Worm (Caenorhabditis elegans) whole organism, young adult: ENCODE measurements around the gene nphp-4.

Experiments
- B0261.1 ChIP-seq: sonication (generic microtip); optimal IDR thresholded peaks from 2 replicates; lab custom pipeline; 2016; ENCODE audit warnings: mild to moderate bottlenecking, missing genetic modification characterization, moderate library complexity, missing compliant biosample characterization
- D2030.7 ChIP-seq: fragments of 200-800 bp; sonication (Bioruptor generic); IDR thresholded peaks from 2 replicates; pipeline ENCODE4 v1.3.6; 2022; ENCODE audit warnings: missing genetic modification reagents, missing genetic modification characterization, missing compliant biosample characterization
- F33H1.4 ChIP-seq: fragments of 200-800 bp; sonication (Bioruptor generic); IDR thresholded peaks from 2 replicates; pipeline ENCODE4 v1.3.6; 2022; ENCODE audit warnings: missing genetic modification reagents, missing genetic modification characterization, missing compliant biosample characterization
- F39B2.1 ChIP-seq: fragments of 200-800 bp; sonication (Bioruptor generic); IDR thresholded peaks from 2 replicates; pipeline ENCODE4 v1.3.6; 2022; ENCODE audit warnings: missing genetic modification reagents, missing genetic modification characterization, missing compliant biosample characterization
- F49E8.2 ChIP-seq: sonication (generic microtip); optimal IDR thresholded peaks from 3 replicates; lab custom pipeline; 2017; ENCODE audit warnings: missing genetic modification characterization, mild to moderate bottlenecking, missing compliant biosample characterization, antibody characterized with exemption, moderate library complexity; ENCODE audit not compliant: insufficient read depth
- Y79H2A.3 ChIP-seq: fragments of 200-800 bp; sonication (Bioruptor generic); conservative IDR thresholded peaks from 2 replicates; pipeline ENCODE4 v1.3.6; 2022; ENCODE audit warnings: missing genetic modification reagents, missing genetic modification characterization, missing compliant biosample characterization
- ZK185.1 ChIP-seq: sonication (generic microtip); optimal IDR thresholded peaks from 2 replicates; lab custom pipeline; 2016; ENCODE audit warnings: mild to moderate bottlenecking, missing genetic modification characterization, missing compliant biosample characterization; ENCODE audit not compliant: poor library complexity, severe bottlenecking
- aptf-2 ChIP-seq: fragments of 200-800 bp; sonication (Bioruptor generic); conservative IDR thresholded peaks from 2 replicates; pipeline ENCODE4 v1.3.6; 2022; ENCODE audit warnings: missing genetic modification reagents, missing genetic modification characterization, missing compliant biosample characterization
- aptf-3 ChIP-seq: fragments of 200-800 bp; sonication (Bioruptor generic); IDR thresholded peaks from 2 replicates; pipeline ENCODE4 v1.3.6; 2022; ENCODE audit warnings: missing genetic modification characterization, missing compliant biosample characterization
- cebp-1 ChIP-seq, 2 experiments: fragments of 200-800 bp in 1 of 2; sonication (Bioruptor generic) in 1 of 2; sonication (generic microtip) in 1 of 2; IDR thresholded peaks in 1 of 2; optimal IDR thresholded peaks in 1 of 2; 2 replicates each; pipeline versions ENCODE4 v1.3.6 to Lab custom; 2017 to 2022; ENCODE audit warnings: missing compliant biosample characterization in 2 of 2, missing genetic modification characterization in 2 of 2, mild to moderate bottlenecking in 1 of 2, missing genetic modification reagents in 1 of 2, moderate library complexity in 1 of 2
- cebp-2 ChIP-seq: fragments of 200-800 bp; sonication (Bioruptor generic); IDR thresholded peaks from 2 replicates; pipeline ENCODE4 v1.3.6; 2022; ENCODE audit warnings: missing genetic modification characterization, missing compliant biosample characterization
- ceh-58 ChIP-seq: fragments of 200-800 bp; sonication (Bioruptor generic); IDR thresholded peaks from 2 replicates; pipeline ENCODE4 v1.3.6; 2022; ENCODE audit warnings: missing genetic modification characterization, missing compliant biosample characterization
- dpff-1 ChIP-seq: sonication (generic microtip); optimal IDR thresholded peaks from 2 replicates; lab custom pipeline; 2017; ENCODE audit warnings: mild to moderate bottlenecking, missing genetic modification characterization, missing compliant biosample characterization
- efl-1 ChIP-seq: fragments of 150-350 bp; optimal IDR thresholded peaks from 2 replicates; lab custom pipeline; 2014; ENCODE audit warnings: missing biosample characterization, missing genetic modification reagents, missing genetic modification characterization
- egrh-3 ChIP-seq: fragments of 200-800 bp; sonication (Bioruptor generic); IDR thresholded peaks from 2 replicates; pipeline ENCODE4 v1.3.6; 2022; ENCODE audit warnings: missing genetic modification reagents, missing genetic modification characterization, missing compliant biosample characterization
- ets-4 ChIP-seq: fragments of 200-800 bp; sonication (Bioruptor generic); optimal IDR thresholded peaks from 2 replicates; lab custom pipeline; 2018; ENCODE audit warnings: mild to moderate bottlenecking, missing genetic modification characterization, missing compliant biosample characterization
- him-1 ChIP-seq: sonication (generic microtip); optimal IDR thresholded peaks from 2 replicates; lab custom pipeline; 2016; ENCODE audit warnings: missing genotype, missing genetic modification reagents, missing genetic modification characterization, missing compliant biosample characterization
- hmg-1.2 ChIP-seq: fragments of 200-800 bp; sonication (Bioruptor generic); IDR thresholded peaks from 2 replicates; pipeline ENCODE4 v1.3.6; 2022; ENCODE audit warnings: missing genetic modification reagents, missing genetic modification characterization, missing compliant biosample characterization
- hrde-1 ChIP-seq: sonication (generic microtip); optimal IDR thresholded peaks from 2 replicates; lab custom pipeline; 2016; ENCODE audit warnings: missing genetic modification characterization, mild to moderate bottlenecking, missing compliant biosample characterization, moderate library complexity, missing genotype, missing genetic modification reagents, borderline replicate concordance
- hsf-1 ChIP-seq: fragments of 200-800 bp; sonication (Bioruptor generic); IDR thresholded peaks from 2 replicates; pipeline ENCODE4 v1.3.6; 2022; ENCODE audit warnings: missing genetic modification reagents, missing genetic modification characterization, missing compliant biosample characterization
- lag-1 ChIP-seq: fragments of 200-800 bp; sonication (Bioruptor generic); IDR thresholded peaks from 2 replicates; pipeline ENCODE4 v1.3.6; 2022; ENCODE audit warnings: missing genetic modification reagents, missing genetic modification characterization, missing compliant biosample characterization
- lin-40 ChIP-seq: sonication (generic microtip); optimal IDR thresholded peaks from 2 replicates; lab custom pipeline; 2016; ENCODE audit warnings: missing genetic modification characterization, mild to moderate bottlenecking, missing compliant biosample characterization, missing genotype, missing genetic modification reagents
- lin-54 ChIP-seq: fragments of 200-800 bp; sonication (Bioruptor generic); optimal IDR thresholded peaks from 2 replicates; lab custom pipeline; 2018; ENCODE audit warnings: mild to moderate bottlenecking, missing genetic modification characterization, missing compliant biosample characterization
- lsl-1 ChIP-seq: fragments of 200-800 bp; sonication (Bioruptor generic); optimal IDR thresholded peaks from 2 replicates; lab custom pipeline; 2018; ENCODE audit warnings: mild to moderate bottlenecking, missing genetic modification characterization, moderate library complexity, missing compliant biosample characterization
- madf-3 ChIP-seq: fragments of 200-800 bp; sonication (Bioruptor generic); IDR thresholded peaks from 2 replicates; pipeline ENCODE4 v1.3.6; 2022; ENCODE audit warnings: missing genetic modification reagents, missing genetic modification characterization, missing compliant biosample characterization
- madf-6 ChIP-seq: fragments of 200-800 bp; sonication (Bioruptor generic); IDR thresholded peaks from 2 replicates; pipeline ENCODE4 v1.3.6; 2022; ENCODE audit warnings: missing genetic modification reagents, missing genetic modification characterization, missing compliant biosample characterization
- madf-8 ChIP-seq: fragments of 200-800 bp; sonication (Bioruptor generic); conservative IDR thresholded peaks from 2 replicates; pipeline ENCODE4 v1.3.6; 2022; ENCODE audit warnings: missing genetic modification reagents, missing genetic modification characterization, missing compliant biosample characterization
- mes-4 ChIP-seq: sonication (generic microtip); optimal IDR thresholded peaks from 2 replicates; lab custom pipeline; 2016; ENCODE audit warnings: missing genotype, missing genetic modification characterization, missing compliant biosample characterization
- mxl-1 ChIP-seq: sonication (generic microtip); optimal IDR thresholded peaks from 2 replicates; lab custom pipeline; 2016; ENCODE audit warnings: missing genetic modification characterization, missing compliant biosample characterization
- nfya-1 ChIP-seq: sonication (generic microtip); optimal IDR thresholded peaks from 2 replicates; lab custom pipeline; 2017; ENCODE audit warnings: antibody characterized with exemption, missing compliant biosample characterization, missing genetic modification characterization, borderline replicate concordance; ENCODE audit not compliant: insufficient read depth
- nhr-80 ChIP-seq: sonication (generic microtip); optimal IDR thresholded peaks from 2 replicates; lab custom pipeline; 2016; ENCODE audit warnings: missing genetic modification characterization, missing compliant biosample characterization
- pha-4 ChIP-seq: fragments of 150-350 bp; sonication (generic microtip); optimal IDR thresholded peaks from 2 replicates; lab custom pipeline; 2014; ENCODE audit warnings: missing biosample characterization, missing genetic modification reagents, missing genetic modification characterization
- repo-1 ChIP-seq: sonication (generic microtip); optimal IDR thresholded peaks from 2 replicates; lab custom pipeline; 2017; ENCODE audit warnings: mild to moderate bottlenecking, missing genetic modification characterization, missing compliant biosample characterization
- snpc-4 ChIP-seq, 5 experiments: fragments of 150-350 bp in 1 of 5; sonication (generic microtip) in 4 of 5; optimal IDR thresholded peaks; 2 replicates each; lab custom pipeline; 2014 to 2018; ENCODE audit warnings: missing genetic modification characterization in 5 of 5, missing biosample characterization in 3 of 5, antibody characterized with exemption in 2 of 5, mild to moderate bottlenecking in 2 of 5, missing compliant biosample characterization in 2 of 5, missing genotype in 2 of 5, moderate library complexity in 2 of 5, missing genetic modification reagents in 1 of 5
- somi-1 ChIP-seq: fragments of 200-800 bp; sonication (Bioruptor generic); optimal IDR thresholded peaks from 2 replicates; lab custom pipeline; 2018; ENCODE audit warnings: mild to moderate bottlenecking, missing genetic modification characterization, missing compliant biosample characterization
- xnd-1 ChIP-seq: sonication (generic microtip); optimal IDR thresholded peaks from 2 replicates; lab custom pipeline; 2016; ENCODE audit warnings: missing genotype, missing genetic modification reagents, missing genetic modification characterization, missing compliant biosample characterization
- ztf-22 ChIP-seq: fragments of 200-800 bp; sonication (Bioruptor generic); optimal IDR thresholded peaks from 2 replicates; lab custom pipeline; 2018; ENCODE audit warnings: mild to moderate bottlenecking, missing genetic modification characterization, moderate library complexity, missing compliant biosample characterization
- ztf-25 ChIP-seq: fragments of 200-800 bp; sonication (Bioruptor generic); IDR thresholded peaks from 2 replicates; pipeline ENCODE4 v1.3.6; 2022; ENCODE audit warnings: missing genetic modification reagents, missing genetic modification characterization, missing compliant biosample characterization
- ztf-28 ChIP-seq: fragments of 200-800 bp; sonication (Bioruptor generic); IDR thresholded peaks from 2 replicates; pipeline ENCODE4 v1.3.6; 2022; ENCODE audit warnings: missing genetic modification reagents, missing genetic modification characterization, missing compliant biosample characterization
- ztf-3 ChIP-seq: fragments of 200-800 bp; sonication (Bioruptor generic); optimal IDR thresholded peaks from 2 replicates; lab custom pipeline; 2018; ENCODE audit warnings: mild to moderate bottlenecking, missing genetic modification characterization, missing compliant biosample characterization

nphp-4 gene

DNA sequence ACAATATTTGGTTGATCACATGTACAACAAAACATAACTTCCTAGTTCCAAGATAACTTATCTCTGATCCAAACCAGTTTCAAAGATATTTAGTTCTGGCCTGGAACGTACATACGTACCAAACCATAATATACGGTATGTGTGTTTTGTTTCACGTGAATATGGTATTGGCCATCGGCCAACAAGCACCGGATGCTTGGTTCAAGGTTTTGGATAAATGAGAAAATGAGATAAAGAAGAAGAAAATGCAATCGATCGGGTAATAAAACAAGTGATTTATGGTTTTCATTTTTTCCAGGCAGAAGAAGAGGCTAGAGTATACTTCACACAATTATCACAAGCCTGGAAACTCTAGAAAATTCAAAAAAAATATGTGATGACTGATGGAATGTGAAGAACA is 48.2 kb downstream of the nphp-4 start (continued):
- no peak for TF ChIP-seq hsf-1
- TF ChIP-seq mxl-1 (tag; lab: Kevin White, UChicago), result no peak

DNA sequence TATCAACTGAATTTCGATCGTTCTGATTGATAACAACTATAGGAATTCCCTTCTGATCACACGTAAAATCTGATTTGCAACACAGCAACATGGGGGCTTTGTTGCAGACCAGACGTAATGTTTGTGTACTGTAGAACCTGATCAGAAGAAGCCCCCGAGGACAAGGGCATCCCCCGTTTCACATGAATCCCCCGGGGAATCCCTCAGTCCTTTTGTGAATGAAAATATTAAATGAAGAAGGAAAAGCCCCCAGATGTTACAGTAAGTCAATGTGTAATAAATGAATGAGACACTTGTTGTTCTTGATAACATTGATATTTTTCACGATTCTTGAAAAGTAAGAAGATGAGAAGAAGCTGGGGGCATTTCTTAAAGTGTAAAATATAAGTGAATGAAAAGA is 49.4 kb downstream of the nphp-4 start:
- TF ChIP-seq aptf-3 (GFP tag; lab: Robert Waterston, UW) (no peak), ets-4 (no peak), ztf-3 (GFP tag; lab: Kevin White, UChicago) (no peak), somi-1 (GFP tag; lab: Kevin White, UChicago) (no peak), nhr-80 (tag; lab: Kevin White, UChicago) (no peak), dpff-1 (tag; lab: Kevin White, UChicago) (no peak)

DNA sequence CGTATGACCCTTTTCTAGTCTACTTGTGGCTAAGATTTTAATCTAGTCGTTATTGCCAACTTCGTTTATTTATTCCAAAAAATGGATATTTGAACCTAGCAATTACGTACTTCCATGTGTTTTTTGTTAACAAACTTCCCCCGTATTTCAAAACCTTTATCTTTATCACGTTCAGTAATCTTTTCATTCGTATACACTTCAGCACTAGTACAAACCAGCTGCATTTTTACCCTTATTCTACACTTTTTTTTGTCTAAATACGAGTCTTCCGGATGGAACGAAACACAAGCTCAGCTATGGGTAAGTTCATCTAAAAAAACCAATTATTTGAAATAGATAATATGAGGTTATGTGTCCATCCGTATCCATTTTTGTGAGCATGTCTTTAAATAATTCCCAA is 54.1 kb downstream of the nphp-4 start, which contains the start of gene D2023.1:
TSS of gene D2023.1 (plus strand) at position 77 of the 400 bp plus-strand sequence.
- TF ChIP-seq lag-1 (GFP tag; lab: Robert Waterston, UW) (no peak), mes-4 (tag; lab: Kevin White, UChicago) (no peak), B0261.1 (tag; lab: Kevin White, UChicago) (no peak), egrh-3 (GFP tag; lab: Robert Waterston, UW) (no peak), Y79H2A.3 (no peak), snpc-4 (GFP tag; optimal IDR thresholded peaks at IDR 0.05; lab: Kevin White, UChicago) (no peak), snpc-4 (tag; optimal IDR thresholded peaks at IDR 0.05; lab: Kevin White, UChicago) (no peak), lin-54 (GFP tag; lab: Kevin White, UChicago) (no peak), lin-40 (tag; lab: Kevin White, UChicago) (no peak), F39B2.1 (no peak), ztf-28 (GFP tag; lab: Robert Waterston, UW) (no peak), nhr-80 (tag; lab: Kevin White, UChicago) (no peak), ceh-58 (GFP tag; lab: Robert Waterston, UW) (no peak), hrde-1 (tag; lab: Kevin White, UChicago) (no peak)

DNA sequence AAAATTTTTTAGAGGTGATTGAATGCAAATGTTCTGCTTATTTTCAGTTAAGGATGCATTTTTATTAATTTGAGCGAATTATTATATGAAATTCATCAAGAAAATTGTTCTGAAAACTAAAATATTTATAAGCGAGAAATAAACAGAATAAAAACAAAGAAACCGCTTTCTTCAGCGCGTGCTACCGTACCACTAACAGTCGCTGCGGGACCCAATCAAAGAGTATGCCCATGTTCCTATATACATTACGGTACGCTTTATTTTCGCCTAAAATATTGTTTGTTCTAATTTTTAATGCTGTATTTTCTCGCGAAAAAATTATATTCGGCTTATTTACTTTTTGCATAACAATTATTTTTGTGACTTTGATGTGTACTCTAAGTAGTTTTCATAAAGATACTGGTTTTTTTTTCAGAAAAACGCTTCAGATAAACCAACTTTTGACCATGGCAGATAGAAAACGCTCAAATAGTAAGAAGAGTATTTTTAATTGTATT is 55.7 kb downstream of the nphp-4 start, which contains the start of gene F55A11.8:
TSS of gene F55A11.8 (plus strand) at position 447 of the 497 bp plus-strand sequence.
- TF ChIP-seq lsl-1 (GFP tag; lab: Kevin White, UChicago) (peak; percentile 95), cebp-1 (GFP tag; IDR thresholded peaks at IDR 0.05; lab: Robert Waterston, UW) (no peak), cebp-1 (tag; optimal IDR thresholded peaks at IDR 0.05; lab: Kevin White, UChicago) (no peak), madf-6 (GFP tag; lab: Robert Waterston, UW) (peak; percentile 89), ZK185.1 (no peak), F49E8.2 (tag; lab: Kevin White, UChicago) (peak; percentile 25), him-1 (peak; percentile 50), xnd-1 (tag; lab: Kevin White, UChicago) (peak; percentile 86), nfya-1 (tag; lab: Kevin White, UChicago) (no peak), madf-3 (GFP tag; lab: Robert Waterston, UW) (0 out of 2 replicates have a peak, but pooled peaks have one; percentile 55), efl-1 (peak; percentile 64), aptf-2 (no peak), F33H1.4 (GFP tag; lab: Robert Waterston, UW) (peak; percentile 92), D2030.7 (0 out of 2 replicates have a peak, but pooled peaks have one; percentile 14), pha-4 (tag; lab: Kevin White, UChicago) (no peak), repo-1 (tag; lab: Kevin White, UChicago) (no peak), ztf-22 (no peak), ztf-25 (GFP tag; lab: Robert Waterston, UW) (no peak), hmg-1.2 (peak; percentile 13; the same call in 1 of the 2 replicates), madf-8 (GFP tag; lab: Robert Waterston, UW) (peak; percentile 62; the same call in 1 of the 2 replicates), lin-54 (GFP tag; lab: Kevin White, UChicago) (no peak), cebp-2 (no peak)
- TF ChIP-seq, all 124 proteins: peak for 11
